Worm (Caenorhabditis elegans) whole organism, L4/young adult: ENCODE data around the gene hse-5.
"Not testable (repeated sequence)": the region's sequence is repeated elsewhere in the genome, so short reads cannot be mapped to it uniquely, and the experiment has no call there.

Experiments
- W03F9.2 ChIP-seq: fragments of 150-350 bp; optimal IDR thresholded peaks from 2 replicates; lab custom pipeline; 2014; ENCODE audit warnings: missing biosample characterization, missing genetic modification characterization
- dao-5 ChIP-seq: sonication (generic microtip); optimal IDR thresholded peaks from 2 replicates; lab custom pipeline; 2016; ENCODE audit warnings: missing genotype, missing genetic modification characterization, moderate library complexity, missing compliant biosample characterization
- him-1 ChIP-seq: sonication (generic microtip); optimal IDR thresholded peaks from 2 replicates; lab custom pipeline; 2016; ENCODE audit warnings: missing genotype, missing genetic modification reagents, missing genetic modification characterization, missing compliant biosample characterization

DNA sequence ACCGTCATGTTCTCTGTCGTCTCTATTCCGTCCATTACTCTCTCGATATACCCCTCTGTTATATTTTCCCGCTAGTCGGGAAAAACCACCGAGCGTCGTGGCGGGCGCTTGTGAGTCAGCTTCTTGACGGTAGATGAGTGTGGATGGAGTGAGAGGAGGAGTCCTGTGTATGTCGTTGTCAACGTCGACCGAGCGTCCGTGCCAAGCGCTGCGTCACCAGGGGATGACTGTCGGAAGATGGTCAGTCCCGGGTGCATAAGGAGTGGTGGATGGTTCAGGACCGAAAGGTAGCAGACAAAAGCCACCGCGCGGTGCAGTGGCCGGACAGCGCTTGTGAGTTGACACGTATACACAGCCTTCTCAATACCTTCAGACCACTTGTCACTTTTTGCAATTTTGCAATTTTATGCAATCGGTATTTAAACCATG lies 24.3 kb downstream of the hse-5 start:
- not testable (repeated sequence) for TF ChIP-seq him-1 (tag; lab: Kevin White, UChicago); W03F9.2
- TF ChIP-seq dao-5 (tag; lab: Kevin White, UChicago), result peak; percentile 75
